Worm (Caenorhabditis elegans): ENCODE measurements around the gene C08F8.6.

DNA sequence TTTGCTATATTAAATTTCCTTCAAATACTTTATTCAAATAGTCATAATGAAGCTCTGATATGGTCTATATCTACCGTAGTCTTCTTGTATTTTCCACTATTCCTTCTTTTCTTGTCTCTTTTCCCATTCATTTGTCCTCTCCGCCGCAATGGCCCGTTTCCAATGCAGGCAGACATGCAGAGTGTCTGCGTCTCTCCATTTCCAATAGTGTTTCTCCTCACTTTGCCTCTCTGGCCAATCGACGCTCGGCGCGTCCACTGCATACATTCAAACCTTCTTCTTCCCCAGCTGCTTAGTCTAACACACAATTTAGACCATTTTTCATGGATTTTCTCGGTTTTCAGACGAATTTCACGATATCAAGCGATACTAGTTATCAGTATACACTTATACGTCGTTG is 39.5 kb downstream of the C08F8.6 start:
- TF ChIP-seq flt-1 (GFP tag; IDR thresholded peaks at IDR 0.05), result no peak
- TF ChIP-seq tab-1 (GFP tag; IDR thresholded peaks at IDR 0.05), result no peak
